Worm (Caenorhabditis elegans) whole organism, mixed stage, embryonic: ENCODE data around the gene bed-3.

ENCODE experiments used
- ces-1 ChIP-seq: fragments of 150-350 bp; optimal IDR thresholded peaks from 2 replicates; lab custom pipeline; 2014; ENCODE audit warnings: missing biosample characterization, missing genetic modification reagents, missing genetic modification characterization
- elt-1 ChIP-seq: sonication (generic microtip); optimal IDR thresholded peaks from 2 replicates; lab custom pipeline; 2017; ENCODE audit warnings: missing genetic modification characterization, mild to moderate bottlenecking, missing compliant biosample characterization, antibody characterized with exemption, moderate library complexity, borderline replicate concordance; ENCODE audit not compliant: insufficient read depth
- lin-13 ChIP-seq: fragments of 150-350 bp; optimal IDR thresholded peaks from 2 replicates; lab custom pipeline; 2014; ENCODE audit warnings: missing biosample characterization, missing genetic modification characterization
- lsy-2 ChIP-seq: fragments of 150-350 bp; optimal IDR thresholded peaks from 2 replicates; lab custom pipeline; 2014; ENCODE audit warnings: missing biosample characterization, missing genetic modification characterization
- mep-1 ChIP-seq: fragments of 150-350 bp; optimal IDR thresholded peaks from 2 replicates; lab custom pipeline; 2017; ENCODE audit warnings: missing biosample characterization, missing genetic modification reagents, missing genetic modification characterization, inconsistent platforms
- mls-2 ChIP-seq: sonication (generic microtip); optimal IDR thresholded peaks from 2 replicates; lab custom pipeline; 2016; ENCODE audit warnings: mild to moderate bottlenecking, missing genetic modification characterization, moderate library complexity, missing compliant biosample characterization
- nhr-237 ChIP-seq: fragments of 150-350 bp; optimal IDR thresholded peaks from 2 replicates; lab custom pipeline; 2014; ENCODE audit warnings: missing biosample characterization, missing genetic modification characterization
- nhr-28 ChIP-seq: fragments of 150-350 bp; optimal IDR thresholded peaks from 2 replicates; lab custom pipeline; 2014; ENCODE audit warnings: missing biosample characterization, missing genetic modification characterization
- pha-4 ChIP-seq: fragments of 150-350 bp; optimal IDR thresholded peaks from 2 replicates; lab custom pipeline; 2018; ENCODE audit warnings: missing biosample characterization, missing genetic modification reagents, missing genetic modification characterization
- sptf-1 ChIP-seq: sonication (generic microtip); optimal IDR thresholded peaks from 2 replicates; lab custom pipeline; 2017; ENCODE audit warnings: mild to moderate bottlenecking, missing genetic modification characterization, moderate library complexity, missing compliant biosample characterization
- unc-62 ChIP-seq: fragments of 150-350 bp; optimal IDR thresholded peaks from 2 replicates; lab custom pipeline; 2014; ENCODE audit warnings: missing biosample characterization, missing genetic modification reagents, missing genetic modification characterization
- zip-8 ChIP-seq: fragments of 150-350 bp; optimal IDR thresholded peaks from 2 replicates; lab custom pipeline; 2014; ENCODE audit warnings: missing biosample characterization, missing genetic modification characterization
- ztf-11 ChIP-seq: fragments of 150-350 bp; optimal IDR thresholded peaks from 2 replicates; lab custom pipeline; 2014; ENCODE audit warnings: missing biosample characterization, missing genetic modification characterization

ce11 chrIV:9878893-9879379, 37.4 kb upstream of the bed-3 start, which contains the start of gene nhr-4:
- no peak for TF ChIP-seq lin-13 (tag; lab: Kevin White, UChicago)
- TF ChIP-seq pha-4 (tag; lab: Kevin White, UChicago): no peak
- TF ChIP-seq mep-1 (tag; lab: Kevin White, UChicago): no peak
- no peak for TF ChIP-seq lsy-2 (tag; lab: Kevin White, UChicago)
- no peak for TF ChIP-seq nhr-237 (tag; lab: Kevin White, UChicago)
- no peak for TF ChIP-seq elt-1 (tag; lab: Kevin White, UChicago)
- TF ChIP-seq nhr-28 (tag; lab: Kevin White, UChicago): no peak
- no peak for TF ChIP-seq mls-2 (tag; lab: Kevin White, UChicago)
- no peak for TF ChIP-seq sptf-1 (tag; lab: Kevin White, UChicago)
- no peak for TF ChIP-seq ces-1 (GFP tag; lab: Kevin White, UChicago)
- no peak for TF ChIP-seq ztf-11 (tag; lab: Kevin White, UChicago)
- no peak for TF ChIP-seq zip-8 (tag; lab: Kevin White, UChicago)
- TF ChIP-seq unc-62: no peak
